Worm (Caenorhabditis elegans): ENCODE data around the gene C31H1.2.

C31H1.2 gene

DNA sequence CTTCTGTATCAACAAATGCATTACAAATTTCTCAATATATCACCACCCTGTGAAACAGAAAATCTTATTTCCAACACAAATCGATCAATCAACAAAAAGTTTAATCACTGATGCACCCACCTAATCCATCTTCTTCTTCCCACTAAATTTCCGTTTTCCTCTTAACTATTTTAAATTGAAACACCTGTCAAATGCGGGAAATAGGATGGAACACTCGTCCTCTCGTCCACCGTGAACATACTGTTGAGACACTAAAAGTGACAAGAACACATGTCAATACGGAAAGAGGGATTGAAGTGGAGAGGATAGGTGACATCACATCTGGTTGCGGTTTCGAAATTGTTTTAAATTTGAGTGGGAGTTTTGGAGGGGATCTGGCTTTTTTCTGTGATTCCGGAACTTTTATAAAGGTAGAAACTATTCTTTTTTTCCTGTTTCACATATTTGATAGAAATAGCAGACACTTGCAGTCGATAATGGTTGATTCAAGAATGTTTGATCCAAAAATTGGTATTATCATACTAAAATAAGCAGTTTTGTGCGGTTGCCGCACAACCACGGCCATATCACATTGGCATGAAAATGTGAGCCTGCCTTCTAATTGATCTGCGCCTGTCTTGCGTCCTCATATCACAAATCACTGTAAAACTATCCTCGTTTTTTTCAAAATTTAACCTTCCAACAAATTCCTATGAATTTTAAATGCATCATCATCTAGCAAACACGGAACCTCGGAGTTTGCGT is 29.1 kb downstream of the C31H1.2 start:
- no peak for TF ChIP-seq unc-62 (GFP tag; optimal IDR thresholded peaks at IDR 0.05)

DNA sequence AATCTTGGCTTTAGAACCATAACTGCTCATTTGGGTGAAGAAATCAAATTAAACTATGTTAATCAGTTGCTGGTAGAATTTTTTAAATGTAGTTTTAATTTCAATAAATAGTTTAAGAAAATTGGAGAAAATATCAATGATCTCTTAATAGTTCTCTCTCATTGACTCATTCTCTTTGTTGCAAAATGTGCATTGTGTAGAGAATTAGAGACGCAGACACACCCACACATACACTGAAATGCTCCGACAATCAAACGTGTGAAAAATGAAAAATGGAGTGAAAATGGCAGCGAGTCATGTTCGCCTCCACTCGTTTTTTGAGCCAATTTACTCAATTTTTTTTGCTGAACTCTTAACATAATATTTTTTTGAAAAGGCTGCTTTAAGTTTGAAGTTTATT is 29.9 kb downstream of the C31H1.2 start:
- TF ChIP-seq unc-62 (GFP tag; optimal IDR thresholded peaks at IDR 0.05): no peak

- TF ChIP-seq unc-62 (GFP tag; optimal IDR thresholded peaks at IDR 0.05): no peak
Observed at ce11 chrIV:5821997-5822396, 30.9 kb downstream of the C31H1.2 start.

- TF ChIP-seq unc-62 (GFP tag; optimal IDR thresholded peaks at IDR 0.05): no peak
Observed at ce11 chrIV:5824493-5824892, 33.4 kb downstream of the C31H1.2 start, which contains the start of gene egal-1. Gene egal-1, plus strand, starts transcription at chrIV:5824793.

- no peak for TF ChIP-seq unc-62 (GFP tag; optimal IDR thresholded peaks at IDR 0.05)
Observed at ce11 chrIV:5832801-5833200, 41.7 kb downstream of the C31H1.2 start.

- TF ChIP-seq unc-62 (GFP tag; optimal IDR thresholded peaks at IDR 0.05): no peak
Observed at ce11 chrIV:5834182-5834581, 43.1 kb downstream of the C31H1.2 start.

DNA sequence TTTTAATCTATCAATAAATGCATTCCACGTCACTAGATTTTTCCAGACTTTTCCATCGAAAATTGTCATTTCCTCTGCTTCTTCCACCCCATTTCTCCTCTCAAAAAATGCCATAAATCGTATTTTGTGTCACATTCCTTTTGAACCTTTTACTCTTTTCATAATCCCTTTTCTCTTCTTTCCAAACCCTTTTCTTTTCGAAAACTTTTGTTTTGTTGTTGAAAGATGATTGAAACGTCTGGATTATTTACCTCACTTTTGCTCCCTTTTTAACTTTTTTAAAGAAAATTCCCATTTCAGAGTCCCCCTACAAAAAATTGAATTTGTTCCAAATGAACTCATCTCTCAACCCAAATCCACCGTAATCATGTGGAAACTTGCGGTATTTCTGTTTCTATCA is 48.1 kb downstream of the C31H1.2 start, which contains the start of gene C06E7.2:
Gene C06E7.2, plus strand, starts transcription at position 301 of the 400 bp plus-strand sequence.
- no peak for TF ChIP-seq unc-62 (GFP tag; optimal IDR thresholded peaks at IDR 0.05)

- no peak for TF ChIP-seq unc-62 (GFP tag; optimal IDR thresholded peaks at IDR 0.05)
Observed at ce11 chrIV:5842905-5843304, 51.8 kb downstream of the C31H1.2 start.

Measured in whole organism, dauer.